Worm (Caenorhabditis elegans): ENCODE measurements around the gene R07E3.7.

DNA sequence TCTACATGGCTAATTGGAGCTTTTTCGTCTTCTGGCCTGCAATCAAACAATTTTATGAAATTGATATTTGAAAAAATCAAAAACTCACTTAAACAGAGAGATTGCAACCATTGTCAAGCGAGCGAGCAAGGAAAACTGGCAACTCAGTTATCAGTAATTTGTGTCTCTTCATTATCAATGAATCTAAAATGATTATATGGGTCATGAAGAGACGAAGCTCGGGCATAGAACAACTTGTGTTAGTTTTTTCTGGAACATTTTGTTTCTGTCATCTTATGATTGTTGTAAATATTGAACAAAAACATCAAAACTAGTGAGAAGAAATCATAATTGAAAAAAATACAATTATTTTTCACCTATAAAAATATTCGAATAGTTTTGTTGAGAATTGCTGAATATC lies 14.6 kb downstream of the R07E3.7 start, which contains the start of gene R07E3.1:
- no peak for TF ChIP-seq lin-15B (tag; optimal IDR thresholded peaks at IDR 0.05)
- no peak for TF ChIP-seq lin-39 (tag; optimal IDR thresholded peaks at IDR 0.05)
- TF ChIP-seq hpl-2 (GFP tag; optimal IDR thresholded peaks at IDR 0.05) = no peak
- TF ChIP-seq tbx-2 (tag; optimal IDR thresholded peaks at IDR 0.05) = no peak
- no peak for TF ChIP-seq Y116A8C.19 (tag; optimal IDR thresholded peaks at IDR 0.05; ENCODE audit: borderline replicate concordance)
- no peak for TF ChIP-seq swsn-7 (tag; optimal IDR thresholded peaks at IDR 0.05)
